Worm (Caenorhabditis elegans) whole organism, early embryonic: ENCODE data around the gene rde-12.
A peak's percentile ranks its signal among the peaks of the same experiment; 100 is the strongest.

ENCODE experiments used
- B0310.2 ChIP-seq: sonication (generic microtip); optimal IDR thresholded peaks from 2 replicates; lab custom pipeline; 2016; ENCODE audit warnings: mild to moderate bottlenecking, missing genetic modification characterization, missing compliant biosample characterization
- F13C5.2 ChIP-seq: sonication (generic microtip); optimal IDR thresholded peaks from 2 replicates; lab custom pipeline; 2017; ENCODE audit warnings: mild to moderate bottlenecking, missing genetic modification characterization, inconsistent platforms, missing compliant biosample characterization
- aly-1 ChIP-seq: sonication (generic microtip); optimal IDR thresholded peaks from 2 replicates; lab custom pipeline; 2016; ENCODE audit warnings: missing genetic modification characterization, missing compliant biosample characterization
- ama-1 ChIP-seq: fragments of 150-350 bp; optimal IDR thresholded peaks from 2 replicates; lab custom pipeline; 2014
- ceh-13 ChIP-seq: fragments of 200-800 bp; sonication (Bioruptor generic); optimal IDR thresholded peaks from 2 replicates; lab custom pipeline; 2018; ENCODE audit warnings: mild to moderate bottlenecking, missing genetic modification characterization, missing compliant biosample characterization
- ceh-36 ChIP-seq: sonication (generic microtip); optimal IDR thresholded peaks from 2 replicates; lab custom pipeline; 2016; ENCODE audit warnings: missing genetic modification characterization, inconsistent platforms, missing compliant biosample characterization
- ets-7 ChIP-seq: sonication (generic microtip); optimal IDR thresholded peaks from 2 replicates; lab custom pipeline; 2016; ENCODE audit warnings: missing genotype, missing genetic modification characterization, missing compliant biosample characterization
- flt-1 ChIP-seq: fragments of 200-800 bp; sonication (Bioruptor generic); IDR thresholded peaks from 2 replicates; pipeline ENCODE4 v1.3.6; 2022; ENCODE audit warnings: missing genetic modification characterization, missing compliant biosample characterization
- hmbx-1 ChIP-seq: sonication (generic microtip); optimal IDR thresholded peaks from 2 replicates; lab custom pipeline; 2016; ENCODE audit warnings: mild to moderate bottlenecking, missing genetic modification characterization, missing compliant biosample characterization
- hmg-4 ChIP-seq: fragments of 200-800 bp; sonication (Bioruptor generic); optimal IDR thresholded peaks from 2 replicates; lab custom pipeline; 2018; ENCODE audit warnings: mild to moderate bottlenecking, missing genetic modification characterization, missing compliant biosample characterization
- hnd-1 ChIP-seq: sonication (generic microtip); optimal IDR thresholded peaks from 2 replicates; lab custom pipeline; 2016; ENCODE audit warnings: missing genetic modification characterization, missing compliant biosample characterization
- pes-1 ChIP-seq: fragments of 200-800 bp; sonication (Bioruptor generic); IDR thresholded peaks from 2 replicates; pipeline ENCODE4 v1.3.6; 2022; ENCODE audit warnings: missing genetic modification reagents, missing genetic modification characterization, missing compliant biosample characterization
- scrt-1 ChIP-seq: fragments of 200-800 bp; sonication (Bioruptor generic); IDR thresholded peaks from 2 replicates; pipeline ENCODE4 v1.3.6; 2022; ENCODE audit warnings: missing genetic modification characterization, missing compliant biosample characterization
- sea-1 ChIP-seq: fragments of 200-800 bp; sonication (Bioruptor generic); conservative IDR thresholded peaks from 2 replicates; pipeline ENCODE4 v1.3.6; 2022; ENCODE audit warnings: missing genetic modification characterization, missing compliant biosample characterization
- tbx-11 ChIP-seq: fragments of 200-800 bp; sonication (Bioruptor generic); IDR thresholded peaks from 2 replicates; pipeline ENCODE4 v1.3.6; 2022; ENCODE audit warnings: missing genetic modification characterization, missing compliant biosample characterization
- tbx-37 ChIP-seq: fragments of 200-800 bp; sonication (Bioruptor generic); conservative IDR thresholded peaks from 2 replicates; pipeline ENCODE4 v1.3.6; 2022; ENCODE audit warnings: missing genetic modification reagents, missing genetic modification characterization, missing compliant biosample characterization
- tra-4 ChIP-seq: sonication (generic microtip); optimal IDR thresholded peaks from 2 replicates; lab custom pipeline; 2017; ENCODE audit warnings: missing genetic modification characterization, missing compliant biosample characterization

Gene rde-12

ce11 chrV:13668337-13668736 is 3.1 kb downstream of the rde-12 start:
- TF ChIP-seq pes-1 (GFP tag; lab: Robert Waterston, UW): 0 out of 2 replicates have a peak, but pooled peaks have one; percentile 18
- no peak for TF ChIP-seq ceh-13 (GFP tag; lab: Kevin White, UChicago)

- TF ChIP-seq tbx-11 (GFP tag; lab: Robert Waterston, UW): no peak
These were observed 4.0 kb downstream of the rde-12 start for ce11 chrV:13669170-13669569.

- no peak for TF ChIP-seq ceh-36
- no peak for TF ChIP-seq tra-4 (tag; lab: Kevin White, UChicago)
- TF ChIP-seq F13C5.2 (tag; lab: Kevin White, UChicago): no peak
- no peak for TF ChIP-seq hmg-4
- TF ChIP-seq ama-1 (lab: Kevin White, UChicago): no peak
- no peak for TF ChIP-seq ets-7
- no peak for TF ChIP-seq scrt-1 (GFP tag; lab: Robert Waterston, UW)
- TF ChIP-seq flt-1 (GFP tag; lab: Robert Waterston, UW): no peak
- no peak for TF ChIP-seq hmbx-1
- no peak for TF ChIP-seq pes-1 (GFP tag; lab: Robert Waterston, UW)
- TF ChIP-seq ceh-13 (GFP tag; lab: Kevin White, UChicago): no peak
- TF ChIP-seq aly-1 (tag; lab: Kevin White, UChicago): no peak
- no peak for TF ChIP-seq sea-1 (GFP tag; lab: Robert Waterston, UW)
- no peak for TF ChIP-seq tbx-11 (GFP tag; lab: Robert Waterston, UW)
- no peak for TF ChIP-seq hnd-1 (tag; lab: Kevin White, UChicago)
- no peak for TF ChIP-seq B0310.2 (tag; lab: Kevin White, UChicago)
These were observed 6.9 kb downstream of the rde-12 start, which contains the start of the genes mip-2 and F58G11.4 for ce11 chrV:13671911-13672639. Gene mip-2 (minus strand): TSS chrV:13671958. Gene F58G11.4 (plus strand): TSS chrV:13672589.

- peak; percentile 45 for TF ChIP-seq F13C5.2 (tag; lab: Kevin White, UChicago)
- no peak for TF ChIP-seq B0310.2 (tag; lab: Kevin White, UChicago)
These were observed 13.4 kb downstream of the rde-12 start, which contains the start of the genes tag-65 and ccz-1 for ce11 chrV:13678542-13678941. Gene tag-65 (minus strand): TSS chrV:13678587. Gene ccz-1 (plus strand): TSS chrV:13678875.

- TF ChIP-seq ceh-13 (GFP tag; lab: Kevin White, UChicago): no peak
These were observed 14.7 kb downstream of the rde-12 start for ce11 chrV:13679859-13680258.

ce11 chrV:13681445-13681844 is 16.3 kb downstream of the rde-12 start:
- 0 out of 2 replicates have a peak, but pooled peaks have one; percentile 24 for TF ChIP-seq pes-1 (GFP tag; lab: Robert Waterston, UW)
- no peak for TF ChIP-seq flt-1 (GFP tag; lab: Robert Waterston, UW)
- TF ChIP-seq tbx-37 (GFP tag; lab: Robert Waterston, UW): no peak
- TF ChIP-seq ama-1 (lab: Kevin White, UChicago): no peak

ce11 chrV:13686513-13686912 is 21.3 kb downstream of the rde-12 start:
- TF ChIP-seq tbx-11 (GFP tag; lab: Robert Waterston, UW) (no peak), hmbx-1 (no peak), scrt-1 (GFP tag; lab: Robert Waterston, UW) (no peak), aly-1 (tag; lab: Kevin White, UChicago) (no peak), pes-1 (GFP tag; lab: Robert Waterston, UW) (no peak), flt-1 (GFP tag; lab: Robert Waterston, UW) (no peak)

ce11 chrV:13687504-13687903 is 22.3 kb downstream of the rde-12 start:
- TF ChIP-seq tbx-37 (GFP tag; lab: Robert Waterston, UW): no peak
- TF ChIP-seq ets-7: no peak
- TF ChIP-seq tbx-11 (GFP tag; lab: Robert Waterston, UW): no peak

- no peak for TF ChIP-seq tbx-37 (GFP tag; lab: Robert Waterston, UW)
- no peak for TF ChIP-seq aly-1 (tag; lab: Kevin White, UChicago)
- TF ChIP-seq ceh-13 (GFP tag; lab: Kevin White, UChicago): no peak
- TF ChIP-seq scrt-1 (GFP tag; lab: Robert Waterston, UW): no peak
- TF ChIP-seq ceh-36: no peak
- no peak for TF ChIP-seq B0310.2 (tag; lab: Kevin White, UChicago)
- no peak for TF ChIP-seq hnd-1 (tag; lab: Kevin White, UChicago)
- no peak for TF ChIP-seq tbx-11 (GFP tag; lab: Robert Waterston, UW)
- no peak for TF ChIP-seq tra-4 (tag; lab: Kevin White, UChicago)
- TF ChIP-seq F13C5.2 (tag; lab: Kevin White, UChicago): no peak
- TF ChIP-seq sea-1 (GFP tag; lab: Robert Waterston, UW): no peak
- no peak for TF ChIP-seq flt-1 (GFP tag; lab: Robert Waterston, UW)
- no peak for TF ChIP-seq hmbx-1
- no peak for TF ChIP-seq ets-7
These were observed 24.4 kb downstream of the rde-12 start, which contains the start of gene T01D3.1 for ce11 chrV:13689592-13689991. Gene T01D3.1 (plus strand): TSS chrV:13689892.
